Fruit fly (Drosophila melanogaster) whole organism, wandering third instar larva: ENCODE measurements around the gene CG32681.

Experiments
- Abd-B ChIP-seq: fragments of >200 bp; optimal IDR thresholded peaks from 2 replicates; lab custom pipeline; 2017; ENCODE audit warnings: missing biosample characterization, missing genetic modification characterization
- CG32264 ChIP-seq: fragments of 200-800 bp; sonication (Bioruptor generic); optimal IDR thresholded peaks from 2 replicates; lab custom pipeline; 2016; ENCODE audit warnings: missing biosample characterization, missing genetic modification characterization
- CG9705 ChIP-seq: fragments of 200-800 bp; sonication (Bioruptor generic); optimal IDR thresholded peaks from 2 replicates; lab custom pipeline; 2018; ENCODE audit warnings: missing biosample characterization, mild to moderate bottlenecking, missing genetic modification characterization
- CrebA ChIP-seq: fragments of 200-800 bp; sonication (Bioruptor generic); optimal IDR thresholded peaks from 2 replicates; lab custom pipeline; 2016; ENCODE audit warnings: missing biosample characterization, mild to moderate bottlenecking, missing genetic modification characterization, borderline replicate concordance
- Dfd ChIP-seq: fragments of >200 bp; optimal IDR thresholded peaks from 2 replicates; lab custom pipeline; 2017; ENCODE audit warnings: missing biosample characterization, missing genetic modification characterization
- Dif ChIP-seq: fragments of 200-275, 200-300 bp; sonication (Bioruptor generic); optimal IDR thresholded peaks from 2 replicates; lab custom pipeline; 2018; ENCODE audit warnings: missing biosample characterization, missing genetic modification characterization; ENCODE audit not compliant: partially characterized antibody
- HLH106 ChIP-seq: fragments of 200-800 bp; optimal IDR thresholded peaks from 3 replicates; lab custom pipeline; 2019; ENCODE audit warnings: missing biosample characterization, mild to moderate bottlenecking, missing genetic modification characterization, moderate library complexity
- Hnf4 ChIP-seq: fragments of 200-800 bp; sonication (Bioruptor generic); optimal IDR thresholded peaks from 2 replicates; lab custom pipeline; 2016; ENCODE audit warnings: missing biosample characterization, mild to moderate bottlenecking, missing genetic modification characterization
- Hr78 ChIP-seq: fragments of >200 bp; optimal IDR thresholded peaks from 2 replicates; lab custom pipeline; 2017; ENCODE audit warnings: missing biosample characterization, missing genetic modification characterization
- Myc ChIP-seq: fragments of >200 bp; optimal IDR thresholded peaks from 2 replicates; lab custom pipeline; 2017
- OdsH ChIP-seq: fragments of 200-800 bp; sonication (Bioruptor generic); optimal IDR thresholded peaks from 2 replicates; lab custom pipeline; 2016; ENCODE audit warnings: missing biosample characterization, mild to moderate bottlenecking, missing genetic modification characterization
- Sp1 ChIP-seq: fragments of 200-800 bp; sonication (Bioruptor generic); optimal IDR thresholded peaks from 3 replicates; lab custom pipeline; 2019; ENCODE audit warnings: missing biosample characterization, mild to moderate bottlenecking, missing genetic modification characterization, moderate library complexity
- br ChIP-seq: fragments of 200-800 bp; sonication (Bioruptor generic); optimal IDR thresholded peaks from 2 replicates; lab custom pipeline; 2016; ENCODE audit warnings: missing biosample characterization, missing genetic modification characterization
- brk ChIP-seq: fragments of 200-800 bp; sonication (Bioruptor generic); optimal IDR thresholded peaks from 2 replicates; lab custom pipeline; 2016; ENCODE audit warnings: missing biosample characterization, mild to moderate bottlenecking, missing genetic modification characterization
- dl ChIP-seq, 2 experiments: fragments of 175-275, 200-275 bp in 1 of 2; fragments of 200-275 bp in 1 of 2; sonication (Bioruptor generic); optimal IDR thresholded peaks; lab custom pipeline; 2018; ENCODE audit warnings: mild to moderate bottlenecking in 2 of 2, missing biosample characterization in 2 of 2, missing genetic modification characterization in 2 of 2, moderate library complexity in 2 of 2; ENCODE audit not compliant: partially characterized antibody in 2 of 2, insufficient read depth in 1 of 2
- dmrt93B ChIP-seq: fragments of 200-800 bp; sonication (Bioruptor generic); optimal IDR thresholded peaks from 2 replicates; lab custom pipeline; 2018; ENCODE audit warnings: missing biosample characterization, mild to moderate bottlenecking, missing genetic modification characterization
- dsf ChIP-seq: sonication (Bioruptor generic); optimal IDR thresholded peaks from 2 replicates; lab custom pipeline; 2016; ENCODE audit warnings: missing biosample characterization, missing genetic modification characterization, borderline replicate concordance
- ey ChIP-seq: fragments of 200-800 bp; sonication (Bioruptor generic); optimal IDR thresholded peaks from 2 replicates; lab custom pipeline; 2016; ENCODE audit warnings: missing biosample characterization, missing genetic modification characterization
- foxo ChIP-seq, 2 experiments: fragments of 200-800 bp; sonication (Bioruptor generic); optimal IDR thresholded peaks; 2 replicates in 1 of 2; 3 replicates in 1 of 2; lab custom pipeline; 2016 to 2017; ENCODE audit warnings: missing biosample characterization in 2 of 2, missing genetic modification characterization in 2 of 2
- fru ChIP-seq: fragments of 200-800 bp; sonication (Bioruptor generic); optimal IDR thresholded peaks from 3 replicates; lab custom pipeline; 2016; ENCODE audit warnings: missing biosample characterization, mild to moderate bottlenecking, missing genetic modification characterization
- h ChIP-seq: fragments of 200-800 bp; sonication (Bioruptor generic); optimal IDR thresholded peaks from 3 replicates; lab custom pipeline; 2016; ENCODE audit warnings: missing biosample characterization, mild to moderate bottlenecking, missing genetic modification characterization
- jim ChIP-seq: fragments of 175-275, 200-325 bp; sonication (Bioruptor generic); optimal IDR thresholded peaks from 2 replicates; lab custom pipeline; 2016; ENCODE audit warnings: missing biosample characterization, mild to moderate bottlenecking, missing genetic modification characterization
- lola ChIP-seq: fragments of >200 bp; optimal IDR thresholded peaks from 2 replicates; lab custom pipeline; 2017; ENCODE audit warnings: missing biosample characterization, missing genetic modification characterization
- pan ChIP-seq: fragments of >200 bp; optimal IDR thresholded peaks from 2 replicates; lab custom pipeline; 2017
- psq ChIP-seq: fragments of 200-800 bp; sonication (Bioruptor generic); optimal IDR thresholded peaks from 3 replicates; lab custom pipeline; 2017; ENCODE audit warnings: missing biosample characterization, mild to moderate bottlenecking, missing genetic modification characterization, moderate library complexity
- rgr ChIP-seq: fragments of 200-800 bp; sonication (Bioruptor generic); optimal IDR thresholded peaks from 3 replicates; lab custom pipeline; 2016; ENCODE audit warnings: missing biosample characterization, mild to moderate bottlenecking, missing genetic modification characterization
- sage ChIP-seq: fragments of 200-800 bp; sonication (Bioruptor generic); optimal IDR thresholded peaks from 2 replicates; lab custom pipeline; 2016; ENCODE audit warnings: missing biosample characterization, mild to moderate bottlenecking, missing genetic modification characterization
- sv ChIP-seq: fragments of 200-800 bp; sonication (Bioruptor generic); optimal IDR thresholded peaks from 3 replicates; lab custom pipeline; 2016; ENCODE audit warnings: missing biosample characterization, missing genetic modification characterization
- tai ChIP-seq: sonication (Bioruptor generic); optimal IDR thresholded peaks from 2 replicates; lab custom pipeline; 2016; ENCODE audit warnings: missing biosample characterization, missing genetic modification characterization
- usp ChIP-seq: fragments of >200 bp; optimal IDR thresholded peaks from 2 replicates; lab custom pipeline; 2017; ENCODE audit warnings: missing biosample characterization, missing genetic modification characterization
- woc ChIP-seq: sonication (Bioruptor generic); optimal IDR thresholded peaks from 2 replicates; lab custom pipeline; 2016; ENCODE audit warnings: missing biosample characterization, mild to moderate bottlenecking, missing genetic modification characterization

The CG32681 gene

dm6 chrX:10362557-10363366, 18.4 kb downstream of the CG32681 start:
- peak; percentile 51 for TF ChIP-seq Sp1 (GFP tag; lab: Kevin White, UChicago)
- TF ChIP-seq CG32264 (GFP tag; lab: Kevin White, UChicago), result no peak
- TF ChIP-seq rgr, result peak; percentile 54
- TF ChIP-seq HLH106 (tag; lab: Kevin White, UChicago), result peak; percentile 29
- no peak for TF ChIP-seq Dif (GFP tag; lab: Kevin White, UChicago)
- TF ChIP-seq woc (GFP tag; lab: Kevin White, UChicago), result peak; percentile 5
- peak; percentile 49 for TF ChIP-seq br (GFP tag; lab: Kevin White, UChicago)
- no peak for TF ChIP-seq pan
- TF ChIP-seq dl (GFP tag; optimal IDR thresholded peaks at IDR 0.05; lab: Kevin White, UChicago; ENCODE audit: insufficient read depth in 1 of 2, partially characterized antibody in 2 of 2), result no peak
- TF ChIP-seq fru, result peak; percentile 74
- TF ChIP-seq sv, result peak; percentile 37
- no peak for TF ChIP-seq lola (GFP tag; lab: Kevin White, UChicago)
- TF ChIP-seq CrebA (GFP tag; lab: Kevin White, UChicago), result no peak
- peak; percentile 46 for TF ChIP-seq ey (GFP tag; lab: Kevin White, UChicago)
- TF ChIP-seq sage (GFP tag; lab: Kevin White, UChicago), result no peak
- TF ChIP-seq Myc (lab: Kevin White, UChicago), result no peak
- TF ChIP-seq usp (GFP tag; lab: Kevin White, UChicago), result no peak
- TF ChIP-seq dmrt93B, result peak; percentile 26
- TF ChIP-seq foxo (GFP tag; optimal IDR thresholded peaks at IDR 0.05; lab: Kevin White, UChicago), result peak in 1 of 2 experiments; percentile 69
- no peak for TF ChIP-seq Hr78 (GFP tag; lab: Kevin White, UChicago)
- TF ChIP-seq tai, result no peak
- TF ChIP-seq h (GFP tag; lab: Kevin White, UChicago), result peak; percentile 62
- TF ChIP-seq OdsH (GFP tag; lab: Kevin White, UChicago), result peak; percentile 33
- peak; percentile 40 for TF ChIP-seq psq (GFP tag; lab: Kevin White, UChicago)

- TF ChIP-seq foxo (GFP tag; optimal IDR thresholded peaks at IDR 0.05; lab: Kevin White, UChicago) (no peak), Dif (GFP tag; lab: Kevin White, UChicago) (no peak), sv (no peak), Hr78 (GFP tag; lab: Kevin White, UChicago) (no peak), Hnf4 (GFP tag; lab: Kevin White, UChicago) (no peak), Myc (lab: Kevin White, UChicago) (no peak), dmrt93B (no peak), CrebA (GFP tag; lab: Kevin White, UChicago) (no peak), tai (no peak), usp (GFP tag; lab: Kevin White, UChicago) (no peak), dl (GFP tag; optimal IDR thresholded peaks at IDR 0.05; lab: Kevin White, UChicago; ENCODE audit: insufficient read depth in 1 of 2, partially characterized antibody in 2 of 2) (no peak), HLH106 (tag; lab: Kevin White, UChicago) (no peak), brk (no peak), sage (GFP tag; lab: Kevin White, UChicago) (no peak), CG9705 (no peak)
Measured at dm6 chrX:10362127-10362526, 19.0 kb downstream of the CG32681 start.

- TF ChIP-seq Abd-B, result no peak
- TF ChIP-seq usp (GFP tag; lab: Kevin White, UChicago), result no peak
- TF ChIP-seq dsf, result no peak
- TF ChIP-seq Sp1 (GFP tag; lab: Kevin White, UChicago), result no peak
- no peak for TF ChIP-seq Myc (lab: Kevin White, UChicago)
- TF ChIP-seq pan, result no peak
- TF ChIP-seq lola (GFP tag; lab: Kevin White, UChicago), result no peak
- no peak for TF ChIP-seq woc (GFP tag; lab: Kevin White, UChicago)
Measured at dm6 chrX:10347979-10348692, 33.0 kb downstream of the CG32681 start.

- TF ChIP-seq Dfd (GFP tag; lab: Kevin White, UChicago) (peak; percentile 91), jim (no peak), h (GFP tag; lab: Kevin White, UChicago) (no peak)
Measured at dm6 chrX:10340492-10340891, 40.7 kb downstream of the CG32681 start.
